Worm (Caenorhabditis elegans) whole organism, young adult: ENCODE data around the gene clec-147.

Source experiments
- B0019.2 ChIP-seq: fragments of 200-800 bp; sonication (Bioruptor generic); conservative IDR thresholded peaks from 2 replicates; pipeline ENCODE4 v1.3.6; 2022; ENCODE audit warnings: missing genetic modification reagents, missing genetic modification characterization, missing compliant biosample characterization
- B0261.1 ChIP-seq: sonication (generic microtip); optimal IDR thresholded peaks from 2 replicates; lab custom pipeline; 2016; ENCODE audit warnings: mild to moderate bottlenecking, missing genetic modification characterization, moderate library complexity, missing compliant biosample characterization
- F33H1.4 ChIP-seq: fragments of 200-800 bp; sonication (Bioruptor generic); IDR thresholded peaks from 2 replicates; pipeline ENCODE4 v1.3.6; 2022; ENCODE audit warnings: missing genetic modification reagents, missing genetic modification characterization, missing compliant biosample characterization
- K11D2.4 ChIP-seq: fragments of 200-800 bp; sonication (Bioruptor generic); IDR thresholded peaks from 2 replicates; pipeline ENCODE4 v1.3.6; 2022; ENCODE audit warnings: missing genetic modification reagents, missing genetic modification characterization, missing compliant biosample characterization
- bed-1 ChIP-seq: fragments of 200-800 bp; sonication (Bioruptor generic); IDR thresholded peaks from 2 replicates; pipeline ENCODE4 v1.3.6; 2022; ENCODE audit warnings: missing genetic modification reagents, missing genetic modification characterization, missing compliant biosample characterization
- bed-2 ChIP-seq: fragments of 200-800 bp; sonication (Bioruptor generic); IDR thresholded peaks from 2 replicates; pipeline ENCODE4 v1.3.6; 2022; ENCODE audit warnings: missing genetic modification reagents, missing genetic modification characterization, missing compliant biosample characterization
- cebp-1 ChIP-seq, 2 experiments: fragments of 200-800 bp in 1 of 2; sonication (Bioruptor generic) in 1 of 2; sonication (generic microtip) in 1 of 2; IDR thresholded peaks in 1 of 2; optimal IDR thresholded peaks in 1 of 2; 2 replicates each; pipeline versions ENCODE4 v1.3.6 to Lab custom; 2017 to 2022; ENCODE audit warnings: missing compliant biosample characterization in 2 of 2, missing genetic modification characterization in 2 of 2, mild to moderate bottlenecking in 1 of 2, missing genetic modification reagents in 1 of 2, moderate library complexity in 1 of 2
- ceh-27 ChIP-seq: fragments of 200-800 bp; sonication (Bioruptor generic); optimal IDR thresholded peaks from 2 replicates; lab custom pipeline; 2018; ENCODE audit warnings: mild to moderate bottlenecking, missing genetic modification characterization, moderate library complexity, missing compliant biosample characterization
- lin-35 ChIP-seq, 3 experiments: fragments of 150-350 bp in 2 of 3; sonication (generic microtip) in 1 of 3; optimal IDR thresholded peaks; 2 replicates each; lab custom pipeline; 2014 to 2018; ENCODE audit warnings: missing biosample characterization in 3 of 3, missing genetic modification characterization in 3 of 3, missing genetic modification reagents in 3 of 3
- nhr-120 ChIP-seq: fragments of 200-800 bp; sonication (Bioruptor generic); IDR thresholded peaks from 2 replicates; pipeline ENCODE4 v1.3.6; 2022; ENCODE audit warnings: missing genetic modification characterization, missing compliant biosample characterization
- nhr-27 ChIP-seq: fragments of 200-800 bp; sonication (Bioruptor generic); optimal IDR thresholded peaks from 2 replicates; lab custom pipeline; 2018; ENCODE audit warnings: mild to moderate bottlenecking, missing genetic modification characterization, moderate library complexity, missing compliant biosample characterization
- nhr-80 ChIP-seq: sonication (generic microtip); optimal IDR thresholded peaks from 2 replicates; lab custom pipeline; 2016; ENCODE audit warnings: missing genetic modification characterization, missing compliant biosample characterization
- unc-130 ChIP-seq: sonication (generic microtip); optimal IDR thresholded peaks from 2 replicates; lab custom pipeline; 2016; ENCODE audit warnings: missing genetic modification reagents, missing genetic modification characterization, missing compliant biosample characterization
- unc-62 ChIP-seq: fragments of 150-350 bp; optimal IDR thresholded peaks from 2 replicates; lab custom pipeline; 2014; ENCODE audit warnings: missing biosample characterization, missing genetic modification reagents, missing genetic modification characterization

ce11 chrII:14523070-14523572 lies 14.5 kb downstream of the clec-147 start, which contains the start of gene btb-20:
- no peak for TF ChIP-seq nhr-120
- TF ChIP-seq bed-1 (GFP tag; lab: Robert Waterston, UW) = no peak
- no peak for TF ChIP-seq lin-35 (GFP tag; optimal IDR thresholded peaks at IDR 0.05; lab: Kevin White, UChicago)
- TF ChIP-seq cebp-1 (GFP tag; IDR thresholded peaks at IDR 0.05; lab: Robert Waterston, UW) = no peak
- no peak for TF ChIP-seq cebp-1 (tag; optimal IDR thresholded peaks at IDR 0.05; lab: Kevin White, UChicago)
- TF ChIP-seq B0261.1 (tag; lab: Kevin White, UChicago) = no peak
- no peak for TF ChIP-seq F33H1.4 (GFP tag; lab: Robert Waterston, UW)
- TF ChIP-seq B0019.2 = no peak
- no peak for TF ChIP-seq unc-130 (GFP tag; lab: Kevin White, UChicago)
- TF ChIP-seq bed-2 (GFP tag; lab: Robert Waterston, UW) = no peak
- TF ChIP-seq ceh-27 (GFP tag; lab: Kevin White, UChicago) = no peak
- no peak for TF ChIP-seq K11D2.4 (GFP tag; lab: Robert Waterston, UW)
- no peak for TF ChIP-seq nhr-80 (tag; lab: Kevin White, UChicago)
- TF ChIP-seq unc-62 (GFP tag; lab: Kevin White, UChicago) = no peak
- no peak for TF ChIP-seq nhr-27 (tag; lab: Kevin White, UChicago)
